Worm (Caenorhabditis elegans) whole organism, L4 larva: Measurements from ENCODE around the gene cyp-33C8.

Experiments used
- D1046.2 ChIP-seq: fragments of 200-800 bp; sonication (Bioruptor generic); IDR thresholded peaks from 2 replicates; pipeline ENCODE4 v1.3.6; 2022; ENCODE audit warnings: missing genetic modification characterization, missing compliant biosample characterization
- ama-1 ChIP-seq: fragments of 150-350 bp; optimal IDR thresholded peaks from 2 replicates; lab custom pipeline; 2014; ENCODE audit warnings: inconsistent platforms, mixed read lengths
- ceh-82 ChIP-seq: sonication (generic microtip); optimal IDR thresholded peaks from 2 replicates; lab custom pipeline; 2017; ENCODE audit warnings: missing biosample characterization, missing genetic modification characterization
- ces-1 ChIP-seq: fragments of 150-350 bp; sonication (generic microtip); optimal IDR thresholded peaks from 4 replicates; lab custom pipeline; 2014; ENCODE audit warnings: missing biosample characterization, missing genetic modification reagents, missing genetic modification characterization
- daf-16 ChIP-seq, 3 experiments: sonication (generic microtip); optimal IDR thresholded peaks; 2 replicates each; lab custom pipeline; 2016 to 2017; ENCODE audit warnings: missing genetic modification characterization in 3 of 3, missing genetic modification reagents in 3 of 3, mild to moderate bottlenecking in 2 of 3, missing compliant biosample characterization in 2 of 3, missing biosample characterization in 1 of 3, moderate library complexity in 1 of 3
- dmd-8 ChIP-seq: fragments of 200-800 bp; sonication (Bioruptor generic); IDR thresholded peaks from 2 replicates; pipeline ENCODE4 v1.3.6; 2022; ENCODE audit warnings: missing genetic modification characterization, missing compliant biosample characterization
- egl-27 ChIP-seq: sonication (generic microtip); optimal IDR thresholded peaks from 3 replicates; lab custom pipeline; 2017; ENCODE audit warnings: missing biosample characterization, missing genetic modification reagents, missing genetic modification characterization
- hif-1 ChIP-seq, 2 experiments: sonication (generic microtip); optimal IDR thresholded peaks; 2 replicates each; lab custom pipeline; 2016 to 2017; ENCODE audit warnings: missing compliant biosample characterization in 2 of 2, missing genetic modification characterization in 2 of 2, missing genetic modification reagents in 2 of 2, missing genotype in 2 of 2, mild to moderate bottlenecking in 1 of 2
- hlh-30 ChIP-seq: sonication (generic microtip); optimal IDR thresholded peaks from 2 replicates; lab custom pipeline; 2017; ENCODE audit warnings: antibody characterized with exemption, mild to moderate bottlenecking, missing genetic modification characterization, missing compliant biosample characterization; ENCODE audit not compliant: insufficient read depth
- madf-5 ChIP-seq, 2 experiments: fragments of 200-800 bp; sonication (Bioruptor generic); IDR thresholded peaks; 2 replicates each; pipeline ENCODE4 v1.3.6; 2022; ENCODE audit warnings: missing compliant biosample characterization in 2 of 2, missing genetic modification characterization in 2 of 2
- unc-62 ChIP-seq, 3 experiments: fragments of 150-350 bp in 1 of 3; sonication (generic microtip); optimal IDR thresholded peaks in 2 of 3; peaks in 1 of 3; 1 replicate in 1 of 3; 2 replicates in 2 of 3; lab custom pipeline; 2014 to 2017; ENCODE audit warnings: missing biosample characterization in 3 of 3, missing genetic modification characterization in 3 of 3, missing genetic modification reagents in 3 of 3, missing genotype in 1 of 3
- zag-1 ChIP-seq: fragments of 150-350 bp; optimal IDR thresholded peaks from 2 replicates; lab custom pipeline; 2014; ENCODE audit warnings: missing biosample characterization, missing genetic modification characterization

DNA sequence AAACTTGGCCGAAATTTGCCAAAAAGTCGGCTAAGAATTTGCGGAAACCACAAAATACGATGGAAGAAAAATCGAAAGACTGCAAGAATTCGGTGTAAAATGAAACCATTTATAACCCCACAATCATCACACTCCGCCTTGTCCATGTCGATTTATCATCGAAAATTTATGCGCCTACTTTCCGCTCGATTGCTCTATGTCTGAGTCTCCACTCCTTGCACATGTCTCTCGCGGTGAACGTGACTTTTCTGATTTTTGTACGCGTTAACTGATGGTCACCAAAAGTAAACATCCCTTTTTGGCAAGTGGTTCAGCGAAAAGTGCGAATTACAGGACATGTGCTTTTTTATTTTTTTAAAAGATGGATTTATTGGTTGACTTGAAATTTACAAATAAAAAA, 26.4 kb downstream of the cyp-33C8 start:
- TF ChIP-seq dmd-8 (GFP tag; lab: Robert Waterston, UW), result 0 out of 2 replicates have a peak, but pooled peaks have one; percentile 51
- no peak for TF ChIP-seq ceh-82
- no peak for TF ChIP-seq ama-1 (lab: Kevin White, UChicago)
- no peak for TF ChIP-seq D1046.2 (GFP tag; lab: Robert Waterston, UW)
- peak; percentile 58 for TF ChIP-seq hlh-30 (tag; lab: Kevin White, UChicago)
- TF ChIP-seq daf-16 (GFP tag; optimal IDR thresholded peaks at IDR 0.05; lab: Kevin White, UChicago), result no peak
- peak; percentile 84 for TF ChIP-seq daf-16 (tag; optimal IDR thresholded peaks at IDR 0.05; lab: Kevin White, UChicago)
- TF ChIP-seq unc-62 (GFP tag; optimal IDR thresholded peaks at IDR 0.05 in 1 of 2; lab: Kevin White, UChicago), result peak in 1 of 2 experiments; percentile 74
- no peak for TF ChIP-seq unc-62 (tag; optimal IDR thresholded peaks at IDR 0.05; lab: Kevin White, UChicago)
- no peak for TF ChIP-seq ces-1 (GFP tag; lab: Kevin White, UChicago)
- TF ChIP-seq egl-27 (tag; lab: Kevin White, UChicago), result no peak
- no peak for TF ChIP-seq zag-1 (tag; lab: Kevin White, UChicago)
- TF ChIP-seq madf-5 (GFP tag; IDR thresholded peaks at IDR 0.05; lab: Robert Waterston, UW), result no peak
- peak; percentile 86 to 98 for TF ChIP-seq hif-1 (tag; optimal IDR thresholded peaks at IDR 0.05; lab: Kevin White, UChicago)
